In genomic region chrIII:3957850-3958249, ce11 we compare ENCODE assay signal across 3 worm cellular contexts.
TF ChIP-seq lines count a peak whose summit lies in the region.

No protein-coding gene starts in this region.

TF ChIP-seq in whole organism, L2 larva, 48 proteins besides CTCF, POLR2A, EP300 and RAD21:
- TF ChIP-seq sma-9 (GFP tag; optimal IDR thresholded peaks at IDR 0.05; lab: Kevin White, UChicago) (no peak), sma-9 (tag; optimal IDR thresholded peaks at IDR 0.05; lab: Kevin White, UChicago) (no peak), nhr-77 (tag; optimal IDR thresholded peaks at IDR 0.05; lab: Kevin White, UChicago) (no peak), ama-1 (optimal IDR thresholded peaks at IDR 0.05; lab: Kevin White, UChicago) (peak; percentile 22), unc-39 (tag; optimal IDR thresholded peaks at IDR 0.05; lab: Kevin White, UChicago) (no peak)

TF ChIP-seq in whole organism, L3 larva, 47 proteins besides CTCF, POLR2A, EP300 and RAD21:
- TF ChIP-seq pha-4 (tag; optimal IDR thresholded peaks at IDR 0.05; lab: Kevin White, UChicago) (peak; percentile 10), eor-1 (tag; optimal IDR thresholded peaks at IDR 0.05; lab: Kevin White, UChicago) (no peak), ama-1 (optimal IDR thresholded peaks at IDR 0.05; lab: Kevin White, UChicago) (peak; percentile 51), nhr-43 (tag; optimal IDR thresholded peaks at IDR 0.05; lab: Kevin White, UChicago; ENCODE audit: poor library complexity, severe bottlenecking) (no peak)

TF ChIP-seq in whole organism, L4 larva, 104 proteins besides CTCF, POLR2A, EP300 and RAD21:
- TF ChIP-seq lir-3 (tag; optimal IDR thresholded peaks at IDR 0.05; lab: Kevin White, UChicago) = no peak
- no peak for TF ChIP-seq ztf-7 (tag; optimal IDR thresholded peaks at IDR 0.05; lab: Kevin White, UChicago)
- TF ChIP-seq mep-1 (tag; optimal IDR thresholded peaks at IDR 0.05; lab: Kevin White, UChicago) = no peak
- no peak for TF ChIP-seq hlh-30 (tag; optimal IDR thresholded peaks at IDR 0.05; lab: Kevin White, UChicago; ENCODE audit: insufficient read depth)
- TF ChIP-seq aha-1 (tag; lab: Kevin White, UChicago) = peak; percentile 60

Comparison
In these comparisons a context has a peak if more than half of its experiments do, and no peak if none do; other contexts are left out.
1. Of the 23 proteins assayed by ChIP-seq in both whole organism, L4 larva and whole organism, L2 larva: peak only in whole organism, L4 larva: none; only in whole organism, L2 larva: ama-1; in both: none; in neither: 22.